Fruit fly (Drosophila melanogaster) whole organism, embryonic: ENCODE data around the gene sll.

Experiments
- Ada2b ChIP-seq: fragments of 200-800 bp; sonication (Bioruptor generic); IDR thresholded peaks from 2 replicates; pipeline ENCODE4 v1.3.6; 2022; ENCODE audit warnings: missing biosample characterization, missing genetic modification characterization
- Asciz ChIP-seq: fragments of 200-800 bp; sonication (Bioruptor generic); optimal IDR thresholded peaks from 2 replicates; lab custom pipeline; 2017; ENCODE audit warnings: missing biosample characterization, mild to moderate bottlenecking, missing genetic modification characterization, missing genetic modification reagents
- Bgb ChIP-seq: fragments of 200-800 bp; sonication (Bioruptor generic); IDR thresholded peaks from 2 replicates; pipeline ENCODE4 v1.3.6; 2022; ENCODE audit warnings: missing biosample characterization, missing genetic modification characterization; ENCODE audit not compliant: partially characterized antibody
- Blimp-1 ChIP-seq: fragments of 200-800 bp; sonication (Bioruptor generic); optimal IDR thresholded peaks from 3 replicates; lab custom pipeline; 2018; ENCODE audit warnings: missing biosample characterization, missing genetic modification characterization, mild to moderate bottlenecking, moderate library complexity, missing genetic modification reagents
- BtbVII ChIP-seq: fragments of 200-800 bp; sonication (Bioruptor generic); optimal IDR thresholded peaks from 3 replicates; lab custom pipeline; 2017; ENCODE audit warnings: missing biosample characterization, mild to moderate bottlenecking, missing genetic modification characterization
- CG1024 ChIP-seq: fragments of 200-800 bp; sonication (Bioruptor generic); IDR thresholded peaks from 2 replicates; pipeline ENCODE4 v1.3.6; 2022; ENCODE audit warnings: missing biosample characterization, missing genetic modification characterization
- CG10959 ChIP-seq: fragments of 200-800 bp; sonication (Bioruptor generic); IDR thresholded peaks from 2 replicates; pipeline ENCODE4 v1.3.6; 2022; ENCODE audit warnings: missing biosample characterization, missing genetic modification characterization
- CG12071 ChIP-seq: fragments of 200-800 bp; sonication (Bioruptor generic); optimal IDR thresholded peaks from 3 replicates; lab custom pipeline; 2018; ENCODE audit warnings: missing biosample characterization, mild to moderate bottlenecking, missing genetic modification characterization
- CG13894 ChIP-seq: fragments of 200-800 bp; sonication (Bioruptor generic); optimal IDR thresholded peaks from 3 replicates; lab custom pipeline; 2018; ENCODE audit warnings: missing biosample characterization, mild to moderate bottlenecking, missing genetic modification characterization, moderate library complexity
- CG15696 ChIP-seq: fragments of 200-800 bp; sonication (Bioruptor generic); optimal IDR thresholded peaks from 2 replicates; lab custom pipeline; 2019; ENCODE audit warnings: missing biosample characterization, mild to moderate bottlenecking, missing genetic modification characterization, moderate library complexity
- CG1603 ChIP-seq: fragments of 200-800 bp; sonication (Bioruptor generic); optimal IDR thresholded peaks from 2 replicates; lab custom pipeline; 2019; ENCODE audit warnings: missing biosample characterization, mild to moderate bottlenecking, missing genetic modification characterization, moderate library complexity
- CG2678 ChIP-seq: fragments of 200-800 bp; sonication (Bioruptor generic); optimal IDR thresholded peaks from 3 replicates; lab custom pipeline; 2019; ENCODE audit warnings: missing biosample characterization, mild to moderate bottlenecking, missing genetic modification characterization, moderate library complexity
- CG32532 ChIP-seq: fragments of 200-800 bp; sonication (Bioruptor generic); IDR thresholded peaks from 2 replicates; pipeline ENCODE4 v1.3.6; 2022; ENCODE audit warnings: missing biosample characterization, missing genetic modification characterization
- CG3847 ChIP-seq: fragments of 200-800 bp; sonication (Bioruptor generic); IDR thresholded peaks from 2 replicates; pipeline ENCODE4 v1.3.6; 2022; ENCODE audit warnings: missing biosample characterization, missing genetic modification characterization
- CG6254 ChIP-seq: fragments of 200-800 bp; sonication (Bioruptor generic); optimal IDR thresholded peaks from 3 replicates; lab custom pipeline; 2017; ENCODE audit warnings: mild to moderate bottlenecking, missing biosample characterization, missing genetic modification reagents, missing genetic modification characterization
- CG7928 ChIP-seq: fragments of 200-800 bp; sonication (Bioruptor generic); optimal IDR thresholded peaks from 2 replicates; lab custom pipeline; 2017; ENCODE audit warnings: missing biosample characterization, mild to moderate bottlenecking, missing genetic modification characterization
- CG8290 ChIP-seq, 3 experiments: fragments of 200-800 bp; sonication (Bioruptor generic); optimal IDR thresholded peaks; 2 replicates each; lab custom pipeline; 2016 to 2019; ENCODE audit warnings: missing biosample characterization in 3 of 3, missing genetic modification characterization in 3 of 3, mild to moderate bottlenecking in 2 of 3, moderate library complexity in 1 of 3
- CG8359 ChIP-seq: fragments of 200-800 bp; sonication (Bioruptor generic); optimal IDR thresholded peaks from 2 replicates; lab custom pipeline; 2017; ENCODE audit warnings: missing biosample characterization, mild to moderate bottlenecking, missing genetic modification characterization, borderline replicate concordance
- CG9609 ChIP-seq: fragments of 200-800 bp; sonication (Bioruptor generic); optimal IDR thresholded peaks from 3 replicates; lab custom pipeline; 2016; ENCODE audit warnings: missing biosample characterization, missing genetic modification characterization
- CrebB ChIP-seq: fragments of 200-800 bp; sonication (Bioruptor generic); optimal IDR thresholded peaks from 3 replicates; lab custom pipeline; 2018; ENCODE audit warnings: missing biosample characterization, mild to moderate bottlenecking, missing genetic modification characterization
- Dbx ChIP-seq: fragments of 200-800 bp; sonication (Bioruptor generic); IDR thresholded peaks from 3 replicates; pipeline ENCODE4 v1.3.6; 2022; ENCODE audit warnings: missing biosample characterization, missing genetic modification characterization
- Doc3 ChIP-seq: fragments of 200-800 bp; sonication (Bioruptor generic); IDR thresholded peaks from 3 replicates; pipeline ENCODE4 v1.3.6; 2022; ENCODE audit warnings: missing biosample characterization, missing genetic modification characterization; ENCODE audit not compliant: partially characterized antibody
- H15 ChIP-seq: fragments of 200-800 bp; sonication (Bioruptor generic); IDR thresholded peaks from 3 replicates; pipeline ENCODE4 v1.3.6; 2022; ENCODE audit warnings: missing biosample characterization, missing genetic modification characterization
- H2.0 ChIP-seq: fragments of 200-800 bp; sonication (Bioruptor generic); IDR thresholded peaks from 2 replicates; pipeline ENCODE4 v1.3.6; 2022; ENCODE audit warnings: missing biosample characterization, missing genetic modification characterization
- Hey ChIP-seq: fragments of 200-800 bp; sonication (Bioruptor generic); optimal IDR thresholded peaks from 3 replicates; lab custom pipeline; 2018; ENCODE audit warnings: missing biosample characterization, mild to moderate bottlenecking, missing genetic modification characterization
- Hmx ChIP-seq: fragments of 200-800 bp; sonication (Bioruptor generic); optimal IDR thresholded peaks from 2 replicates; lab custom pipeline; 2016; ENCODE audit warnings: missing biosample characterization, missing genetic modification characterization
- Hr51 ChIP-seq, 2 experiments: fragments of 200-800 bp; sonication (Bioruptor generic); optimal IDR thresholded peaks; 2 replicates in 1 of 2; 3 replicates in 1 of 2; lab custom pipeline; 2016 to 2018; ENCODE audit warnings: missing biosample characterization in 2 of 2, missing genetic modification characterization in 2 of 2, mild to moderate bottlenecking in 1 of 2, moderate library complexity in 1 of 2
- Med ChIP-seq: fragments of 200-800 bp; sonication (Bioruptor generic); peaks from one replicate; lab custom pipeline; 2016; ENCODE audit warnings: missing biosample characterization, missing genetic modification characterization, mild to moderate bottlenecking, inconsistent platforms, moderate library complexity
- Optix ChIP-seq: fragments of 200-800 bp; sonication (Bioruptor generic); IDR thresholded peaks from 3 replicates; pipeline ENCODE4 v1.3.6; 2022; ENCODE audit warnings: missing biosample characterization, missing genetic modification characterization
- Tbp ChIP-seq: fragments of >200 bp; optimal IDR thresholded peaks from 2 replicates; lab custom pipeline; 2018; ENCODE audit warnings: missing biosample characterization, missing genetic modification characterization
- YL-1 ChIP-seq: fragments of 200-800 bp; sonication (Bioruptor generic); optimal IDR thresholded peaks from 3 replicates; lab custom pipeline; 2017; ENCODE audit warnings: missing biosample characterization, mild to moderate bottlenecking, missing genetic modification characterization
- ap ChIP-seq: fragments of 200-800 bp; sonication (Bioruptor generic); IDR thresholded peaks from 2 replicates; pipeline ENCODE4 v1.3.6; 2022; ENCODE audit warnings: missing biosample characterization, missing genetic modification characterization
- bcd ChIP-seq: fragments of 200-800 bp; sonication (Bioruptor generic); optimal IDR thresholded peaks from 2 replicates; lab custom pipeline; 2017; ENCODE audit warnings: missing biosample characterization, mild to moderate bottlenecking, missing genetic modification characterization
- chm ChIP-seq: fragments of 200-800 bp; sonication (Bioruptor generic); IDR thresholded peaks from 2 replicates; pipeline ENCODE4 v1.3.6; 2022; ENCODE audit warnings: missing biosample characterization, missing genetic modification characterization
- crc ChIP-seq: fragments of 200-800 bp; sonication (Bioruptor generic); optimal IDR thresholded peaks from 2 replicates; lab custom pipeline; 2016; ENCODE audit warnings: missing biosample characterization, missing genetic modification characterization
- dysf ChIP-seq: fragments of 200-800 bp; sonication (Bioruptor generic); IDR thresholded peaks from 3 replicates; pipeline ENCODE4 v1.3.6; 2022; ENCODE audit warnings: missing biosample characterization, missing genetic modification characterization
- exex ChIP-seq: fragments of 200-800 bp; sonication (Bioruptor generic); optimal IDR thresholded peaks from 4 replicates; lab custom pipeline; 2018; ENCODE audit warnings: missing biosample characterization, mild to moderate bottlenecking, missing genetic modification characterization, moderate library complexity
- gfzf ChIP-seq: fragments of 200-800 bp; sonication (Bioruptor generic); optimal IDR thresholded peaks from 2 replicates; lab custom pipeline; 2016; ENCODE audit warnings: missing biosample characterization, mild to moderate bottlenecking, missing genetic modification characterization, moderate library complexity
- grau ChIP-seq: fragments of 200-800 bp; optimal IDR thresholded peaks from 3 replicates; lab custom pipeline; 2019; ENCODE audit warnings: missing biosample characterization, mild to moderate bottlenecking, missing genetic modification characterization, moderate library complexity
- lab ChIP-seq: fragments of 200-800 bp; sonication (Bioruptor generic); optimal IDR thresholded peaks from 3 replicates; lab custom pipeline; 2017; ENCODE audit warnings: missing biosample characterization, missing genetic modification characterization, mild to moderate bottlenecking, moderate library complexity, missing genetic modification reagents
- lola ChIP-seq, 3 experiments: fragments of >200 bp in 2 of 3; fragments of 200-800 bp in 1 of 3; sonication (Bioruptor generic) in 1 of 3; optimal IDR thresholded peaks; 2 replicates each; lab custom pipeline; 2017 to 2019; ENCODE audit warnings: missing biosample characterization in 3 of 3, missing genetic modification characterization in 3 of 3, mild to moderate bottlenecking in 1 of 3, moderate library complexity in 1 of 3
- mirr ChIP-seq: fragments of 200-800 bp; sonication (Bioruptor generic); optimal IDR thresholded peaks from 3 replicates; lab custom pipeline; 2018; ENCODE audit warnings: missing biosample characterization, mild to moderate bottlenecking, missing genetic modification characterization
- pb ChIP-seq: fragments of 200-800 bp; sonication (Bioruptor generic); optimal IDR thresholded peaks from 3 replicates; lab custom pipeline; 2016; ENCODE audit warnings: missing biosample characterization, missing genetic modification characterization
- run ChIP-seq: fragments of 200-800 bp; sonication (Bioruptor generic); optimal IDR thresholded peaks from 3 replicates; lab custom pipeline; 2018; ENCODE audit warnings: missing biosample characterization, mild to moderate bottlenecking, missing genetic modification characterization
- scrt ChIP-seq: fragments of 200-800 bp; sonication (Bioruptor generic); optimal IDR thresholded peaks from 2 replicates; lab custom pipeline; 2018; ENCODE audit warnings: missing biosample characterization, mild to moderate bottlenecking, missing genetic modification characterization, moderate library complexity
- so ChIP-seq: fragments of 200-800 bp; sonication (Bioruptor generic); IDR thresholded peaks from 3 replicates; pipeline ENCODE4 v1.3.6; 2022; ENCODE audit warnings: missing biosample characterization, missing genetic modification characterization
- vnd ChIP-seq: fragments of 200-800 bp; sonication (Bioruptor generic); IDR thresholded peaks from 3 replicates; pipeline ENCODE4 v1.3.6; 2022; ENCODE audit warnings: missing biosample characterization, missing genetic modification characterization; ENCODE audit not compliant: partially characterized antibody

Gene sll

dm6 chr3R:17583658-17584460 is 22.0 kb upstream of the sll start (continued):
- TF ChIP-seq Blimp-1 (GFP tag; lab: Kevin White, UChicago) (peak; percentile 72), gfzf (GFP tag; lab: Kevin White, UChicago) (no peak), Bgb (no peak), CG10959 (GFP tag; lab: Robert Waterston, UW) (peak; percentile 30; the same call in 1 of the 2 replicates), Med (GFP tag; lab: Kevin White, UChicago) (no peak), CG15696 (peak; percentile 60), Dbx (no peak), H15 (GFP tag; lab: Robert Waterston, UW) (no peak), crc (no peak), CG8359 (GFP tag; lab: Kevin White, UChicago) (no peak), exex (tag; lab: Kevin White, UChicago) (no peak), CG12071 (GFP tag; lab: Kevin White, UChicago) (no peak), CrebB (tag; lab: Kevin White, UChicago) (no peak), CG1603 (tag; lab: Kevin White, UChicago) (peak; percentile 60), ap (GFP tag; lab: Robert Waterston, UW) (peak; percentile 30; the same call in 1 of the 2 replicates), Tbp (GFP tag; lab: Kevin White, UChicago) (no peak), CG6254 (GFP tag; lab: Kevin White, UChicago) (peak; percentile 46), CG2678 (tag; lab: Kevin White, UChicago) (peak; percentile 71), lab (GFP tag; lab: Kevin White, UChicago) (peak; percentile 21), Doc3 (no peak), lola (GFP tag; optimal IDR thresholded peaks at IDR 0.05; lab: Kevin White, UChicago) (peak in 1 of 3 experiments; percentile 79), grau (tag; lab: Kevin White, UChicago) (peak; percentile 57), CG9609 (GFP tag; lab: Kevin White, UChicago) (no peak), H2.0 (GFP tag; lab: Robert Waterston, UW) (no peak), run (no peak), Hr51 (GFP tag; optimal IDR thresholded peaks at IDR 0.05; lab: Kevin White, UChicago) (peak in 1 of 2 experiments; percentile 56), YL-1 (GFP tag; lab: Kevin White, UChicago) (no peak), vnd (GFP tag; lab: Robert Waterston, UW) (no peak)
- TF ChIP-seq, all 482 proteins: peak for 153

dm6 chr3R:17588805-17589204 is 17.1 kb upstream of the sll start:
- TF ChIP-seq so (GFP tag; lab: Robert Waterston, UW) (no peak), Optix (GFP tag; lab: Robert Waterston, UW) (no peak), Hey (peak; percentile 93), chm (GFP tag; lab: Robert Waterston, UW) (no peak)

DNA sequence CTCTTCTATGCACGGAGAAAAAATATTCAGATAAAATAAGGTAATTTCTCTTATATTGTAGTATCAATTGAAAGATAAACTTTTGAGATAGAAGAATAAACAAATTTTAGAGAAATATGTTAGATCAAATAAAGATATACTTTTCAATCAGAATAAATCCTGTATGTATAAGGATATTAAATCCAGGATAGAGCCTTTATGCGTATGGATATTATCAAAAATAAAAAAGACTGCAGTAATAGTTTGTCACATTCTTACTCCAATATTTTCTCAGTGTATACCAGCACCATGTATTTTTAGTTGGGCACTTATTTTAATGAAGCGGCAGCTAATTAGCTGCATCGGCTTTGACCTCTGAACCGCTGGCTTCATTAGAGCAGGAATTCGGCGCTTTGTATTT is 14.1 kb upstream of the sll start:
- TF ChIP-seq Hmx (GFP tag; lab: Kevin White, UChicago) (no peak), dysf (GFP tag; lab: Robert Waterston, UW) (no peak), BtbVII (GFP tag; lab: Kevin White, UChicago) (no peak), Ada2b (GFP tag; lab: Robert Waterston, UW) (no peak), mirr (GFP tag; lab: Kevin White, UChicago) (no peak), Asciz (no peak), CG13894 (tag; lab: Kevin White, UChicago) (no peak), CG8290 (GFP tag; optimal IDR thresholded peaks at IDR 0.05; lab: Kevin White, UChicago) (no peak), CG8290 (tag; optimal IDR thresholded peaks at IDR 0.05; lab: Kevin White, UChicago) (no peak), CG3847 (GFP tag; lab: Robert Waterston, UW) (no peak), CG32532 (GFP tag; lab: Robert Waterston, UW) (no peak), scrt (no peak), pb (GFP tag; lab: Kevin White, UChicago) (no peak), bcd (no peak), CG7928 (GFP tag; lab: Kevin White, UChicago) (no peak), CG1024 (GFP tag; lab: Robert Waterston, UW) (no peak)
